Fruit fly (Drosophila melanogaster) whole organism, embryonic: Measurements from ENCODE around the gene Tasp1.
A peak's percentile ranks its signal among the peaks of the same experiment; 100 is the strongest.

Experiments used
- ATbp ChIP-seq: fragments of 200-800 bp; sonication (Bioruptor generic); optimal IDR thresholded peaks from 2 replicates; lab custom pipeline; 2017; ENCODE audit warnings: missing biosample characterization, mild to moderate bottlenecking, missing genetic modification characterization, missing genetic modification reagents
- CG11504 ChIP-seq: fragments of 200-800 bp; sonication (Bioruptor generic); optimal IDR thresholded peaks from 3 replicates; lab custom pipeline; 2019; ENCODE audit warnings: missing biosample characterization, mild to moderate bottlenecking, missing genetic modification characterization, moderate library complexity
- CG11695 ChIP-seq: fragments of 200-800 bp; sonication (Bioruptor generic); IDR thresholded peaks from 3 replicates; pipeline ENCODE4 v1.3.6; 2022; ENCODE audit warnings: missing biosample characterization, missing genetic modification characterization
- CG13624 ChIP-seq: fragments of 200-800 bp; sonication (Bioruptor generic); optimal IDR thresholded peaks from 2 replicates; lab custom pipeline; 2016; ENCODE audit warnings: missing biosample characterization, missing genetic modification characterization
- CG13894 ChIP-seq: fragments of 200-800 bp; sonication (Bioruptor generic); optimal IDR thresholded peaks from 3 replicates; lab custom pipeline; 2018; ENCODE audit warnings: missing biosample characterization, mild to moderate bottlenecking, missing genetic modification characterization, moderate library complexity
- CG14667 ChIP-seq: fragments of 200-800 bp; sonication (Bioruptor generic); IDR thresholded peaks from 2 replicates; pipeline ENCODE4 v1.3.6; 2022; ENCODE audit warnings: missing biosample characterization, missing genetic modification characterization
- CG16779 ChIP-seq: fragments of 200-800 bp; sonication (Bioruptor generic); IDR thresholded peaks from 2 replicates; pipeline ENCODE4 v1.3.6; 2022; ENCODE audit warnings: missing biosample characterization, missing genetic modification characterization
- CG18619 ChIP-seq: fragments of 200-800 bp; sonication (Bioruptor generic); optimal IDR thresholded peaks from 3 replicates; lab custom pipeline; 2017; ENCODE audit warnings: missing biosample characterization, mild to moderate bottlenecking, missing genetic modification characterization
- CG2116 ChIP-seq: fragments of 200-800 bp; sonication (Bioruptor generic); optimal IDR thresholded peaks from 3 replicates; lab custom pipeline; 2018; ENCODE audit warnings: missing biosample characterization, mild to moderate bottlenecking, missing genetic modification characterization
- CG31388 ChIP-seq: fragments of 200-800 bp; sonication (Bioruptor generic); optimal IDR thresholded peaks from 2 replicates; lab custom pipeline; 2016; ENCODE audit warnings: missing biosample characterization, missing genetic modification characterization
- CG3163 ChIP-seq: fragments of 200-800 bp; sonication (Bioruptor generic); optimal IDR thresholded peaks from 3 replicates; lab custom pipeline; 2016; ENCODE audit warnings: missing biosample characterization, missing genetic modification characterization
- CG32767 ChIP-seq: fragments of 200-800 bp; sonication (Bioruptor generic); IDR thresholded peaks from 2 replicates; pipeline ENCODE4 v1.3.6; 2022; ENCODE audit warnings: missing biosample characterization, missing genetic modification characterization
- CG4854 ChIP-seq: fragments of 200-800 bp; sonication (Bioruptor generic); optimal IDR thresholded peaks from 2 replicates; lab custom pipeline; 2016; ENCODE audit warnings: missing biosample characterization, missing genetic modification characterization, inconsistent platforms
- CG5245 ChIP-seq: fragments of 200-800 bp; sonication (Bioruptor generic); optimal IDR thresholded peaks from 3 replicates; lab custom pipeline; 2016; ENCODE audit warnings: missing biosample characterization, missing genetic modification characterization
- CG5953 ChIP-seq: fragments of 200-800 bp; sonication (Bioruptor generic); IDR thresholded peaks from 2 replicates; pipeline ENCODE4 v1.3.6; 2022; ENCODE audit warnings: missing biosample characterization, missing genetic modification characterization
- CG7357 ChIP-seq: fragments of 200-800 bp; sonication (Bioruptor generic); IDR thresholded peaks from 3 replicates; pipeline ENCODE4 v1.3.6; 2022; ENCODE audit warnings: missing biosample characterization, missing genetic modification characterization
- CG7839 ChIP-seq: fragments of 200-800 bp; sonication (Bioruptor generic); optimal IDR thresholded peaks from 3 replicates; lab custom pipeline; 2018; ENCODE audit warnings: missing biosample characterization, mild to moderate bottlenecking, missing genetic modification characterization, moderate library complexity
- CG8281 ChIP-seq: fragments of 200-800 bp; sonication (Bioruptor generic); optimal IDR thresholded peaks from 2 replicates; lab custom pipeline; 2018; ENCODE audit warnings: missing biosample characterization, mild to moderate bottlenecking, missing genetic modification characterization, moderate library complexity
- CG9727 ChIP-seq: fragments of 200-800 bp; sonication (Bioruptor generic); optimal IDR thresholded peaks from 3 replicates; lab custom pipeline; 2017; ENCODE audit warnings: missing biosample characterization, mild to moderate bottlenecking, missing genetic modification characterization
- CG9797 ChIP-seq: fragments of 200-800 bp; sonication (Bioruptor generic); optimal IDR thresholded peaks from 3 replicates; lab custom pipeline; 2018; ENCODE audit warnings: missing biosample characterization, mild to moderate bottlenecking, missing genetic modification characterization
- Doc3 ChIP-seq: fragments of 200-800 bp; sonication (Bioruptor generic); IDR thresholded peaks from 3 replicates; pipeline ENCODE4 v1.3.6; 2022; ENCODE audit warnings: missing biosample characterization, missing genetic modification characterization; ENCODE audit not compliant: partially characterized antibody
- E2f2 ChIP-seq: fragments of 200-800 bp; sonication (Bioruptor generic); IDR thresholded peaks from 2 replicates; pipeline ENCODE4 v1.3.6; 2022; ENCODE audit warnings: missing biosample characterization, missing genetic modification characterization
- Gsc ChIP-seq: fragments of 200-800 bp; sonication (Bioruptor generic); IDR thresholded peaks from 2 replicates; pipeline ENCODE4 v1.3.6; 2022; ENCODE audit warnings: missing biosample characterization, missing genetic modification characterization
- Kr ChIP-seq: fragments of 200-800 bp; sonication (Bioruptor generic); optimal IDR thresholded peaks from 2 replicates; lab custom pipeline; 2017; ENCODE audit warnings: missing biosample characterization, mild to moderate bottlenecking, missing genetic modification characterization
- Lim3 ChIP-seq: fragments of 200-800 bp; sonication (Bioruptor generic); IDR thresholded peaks from 2 replicates; pipeline ENCODE4 v1.3.6; 2022; ENCODE audit warnings: missing biosample characterization, missing genetic modification characterization
- Myb ChIP-seq: fragments of 200-800 bp; sonication (Bioruptor generic); optimal IDR thresholded peaks from 2 replicates; lab custom pipeline; 2016; ENCODE audit warnings: missing biosample characterization, missing genetic modification characterization
- NFAT ChIP-seq: fragments of 200-800 bp; sonication (Bioruptor generic); IDR thresholded peaks from 2 replicates; pipeline ENCODE4 v1.3.6; 2022; ENCODE audit warnings: missing biosample characterization, missing genetic modification characterization
- PHDP ChIP-seq: fragments of 200-800 bp; sonication (Bioruptor generic); optimal IDR thresholded peaks from 3 replicates; lab custom pipeline; 2018; ENCODE audit warnings: missing biosample characterization, mild to moderate bottlenecking, missing genetic modification characterization, moderate library complexity
- Poxn ChIP-seq: fragments of 200-800 bp; sonication (Bioruptor generic); IDR thresholded peaks from 2 replicates; pipeline ENCODE4 v1.3.6; 2022; ENCODE audit warnings: missing biosample characterization, missing genetic modification characterization
- Ravus ChIP-seq: fragments of 200-800 bp; sonication (Bioruptor generic); IDR thresholded peaks from 2 replicates; pipeline ENCODE4 v1.3.6; 2022; ENCODE audit warnings: missing biosample characterization, missing genetic modification characterization
- TFAM ChIP-seq: fragments of 200-800 bp; sonication (Bioruptor generic); optimal IDR thresholded peaks from 2 replicates; lab custom pipeline; 2017; ENCODE audit warnings: missing biosample characterization, missing genetic modification characterization, inconsistent platforms
- Trl ChIP-seq, 3 experiments: fragments of >200 bp in 2 of 3; fragments of 200-800 bp in 1 of 3; sonication (Bioruptor generic) in 1 of 3; optimal IDR thresholded peaks; 2 replicates in 1 of 3; 3 replicates in 2 of 3; lab custom pipeline; 2016 to 2017; ENCODE audit warnings: missing biosample characterization in 1 of 3, missing genetic modification characterization in 1 of 3
- YL-1 ChIP-seq: fragments of 200-800 bp; sonication (Bioruptor generic); optimal IDR thresholded peaks from 3 replicates; lab custom pipeline; 2017; ENCODE audit warnings: missing biosample characterization, mild to moderate bottlenecking, missing genetic modification characterization
- amos ChIP-seq: fragments of 200-800 bp; sonication (Bioruptor generic); IDR thresholded peaks from 2 replicates; pipeline ENCODE4 v1.3.6; 2022; ENCODE audit warnings: missing biosample characterization, missing genetic modification characterization; ENCODE audit not compliant: partially characterized antibody
- cwo ChIP-seq: fragments of 200-800 bp; sonication (Bioruptor generic); optimal IDR thresholded peaks from 3 replicates; lab custom pipeline; 2017; ENCODE audit warnings: missing biosample characterization, missing genetic modification characterization, mild to moderate bottlenecking, moderate library complexity, missing genetic modification reagents
- dati ChIP-seq: fragments of 200-800 bp; sonication (Bioruptor generic); IDR thresholded peaks from 2 replicates; pipeline ENCODE4 v1.3.6; 2022; ENCODE audit warnings: missing biosample characterization, missing genetic modification characterization
- dmrt11E ChIP-seq: fragments of 200-800 bp; sonication (Bioruptor generic); optimal IDR thresholded peaks from 3 replicates; lab custom pipeline; 2018; ENCODE audit warnings: missing biosample characterization, mild to moderate bottlenecking, missing genetic modification characterization, moderate library complexity
- eve ChIP-seq, 2 experiments: fragments of >200 bp; optimal IDR thresholded peaks; 2 replicates each; lab custom pipeline; 2017; ENCODE audit warnings: missing biosample characterization in 2 of 2, missing genetic modification characterization in 2 of 2
- fd96Cb ChIP-seq: fragments of 200-800 bp; sonication (Bioruptor generic); optimal IDR thresholded peaks from 2 replicates; lab custom pipeline; 2018; ENCODE audit warnings: missing biosample characterization, mild to moderate bottlenecking, missing genetic modification characterization, moderate library complexity
- ftz-f1 ChIP-seq: fragments of 200-800 bp; sonication (Bioruptor generic); optimal IDR thresholded peaks from 2 replicates; lab custom pipeline; 2016; ENCODE audit warnings: missing biosample characterization, missing genetic modification characterization
- kni ChIP-seq: fragments of 200-800 bp; sonication (Bioruptor generic); optimal IDR thresholded peaks from 3 replicates; lab custom pipeline; 2017; ENCODE audit warnings: mild to moderate bottlenecking, missing biosample characterization, missing genetic modification reagents, missing genetic modification characterization
- nerfin-2 ChIP-seq: fragments of 200-800 bp; sonication (Bioruptor generic); IDR thresholded peaks from 2 replicates; pipeline ENCODE4 v1.3.6; 2022; ENCODE audit warnings: missing biosample characterization, missing genetic modification characterization; ENCODE audit not compliant: partially characterized antibody
- prd ChIP-seq, 3 experiments: fragments of >200 bp in 2 of 3; fragments of 200-800 bp in 1 of 3; sonication (Bioruptor generic) in 1 of 3; optimal IDR thresholded peaks in 2 of 3; IDR thresholded peaks in 1 of 3; 2 replicates in 2 of 3; 3 replicates in 1 of 3; pipeline versions ENCODE4 v1.3.6 to Lab custom; 2017 to 2022; ENCODE audit warnings: missing biosample characterization in 1 of 3, missing genetic modification characterization in 1 of 3
- salm ChIP-seq: fragments of 200-800 bp; sonication (Bioruptor generic); optimal IDR thresholded peaks from 2 replicates; lab custom pipeline; 2018; ENCODE audit warnings: missing biosample characterization, mild to moderate bottlenecking, missing genetic modification characterization
- schlank ChIP-seq: fragments of 200-800 bp; sonication (Bioruptor generic); optimal IDR thresholded peaks from 2 replicates; lab custom pipeline; 2018; ENCODE audit warnings: missing biosample characterization, mild to moderate bottlenecking, missing genetic modification characterization
- stwl ChIP-seq: fragments of 200-800 bp; sonication (Bioruptor generic); optimal IDR thresholded peaks from 3 replicates; lab custom pipeline; 2018; ENCODE audit warnings: missing biosample characterization, mild to moderate bottlenecking, missing genetic modification characterization, moderate library complexity
- usp ChIP-seq: fragments of >200 bp; optimal IDR thresholded peaks from 2 replicates; lab custom pipeline; 2017; ENCODE audit warnings: missing biosample characterization, missing genetic modification characterization
- wor ChIP-seq: fragments of 200-800 bp; sonication (Bioruptor generic); IDR thresholded peaks from 2 replicates; pipeline ENCODE4 v1.3.6; 2022; ENCODE audit warnings: missing biosample characterization, missing genetic modification characterization
- zfh2 ChIP-seq: fragments of 200-800 bp; sonication (Bioruptor generic); optimal IDR thresholded peaks from 2 replicates; lab custom pipeline; 2016; ENCODE audit warnings: missing biosample characterization, missing genetic modification characterization

Gene Tasp1

DNA sequence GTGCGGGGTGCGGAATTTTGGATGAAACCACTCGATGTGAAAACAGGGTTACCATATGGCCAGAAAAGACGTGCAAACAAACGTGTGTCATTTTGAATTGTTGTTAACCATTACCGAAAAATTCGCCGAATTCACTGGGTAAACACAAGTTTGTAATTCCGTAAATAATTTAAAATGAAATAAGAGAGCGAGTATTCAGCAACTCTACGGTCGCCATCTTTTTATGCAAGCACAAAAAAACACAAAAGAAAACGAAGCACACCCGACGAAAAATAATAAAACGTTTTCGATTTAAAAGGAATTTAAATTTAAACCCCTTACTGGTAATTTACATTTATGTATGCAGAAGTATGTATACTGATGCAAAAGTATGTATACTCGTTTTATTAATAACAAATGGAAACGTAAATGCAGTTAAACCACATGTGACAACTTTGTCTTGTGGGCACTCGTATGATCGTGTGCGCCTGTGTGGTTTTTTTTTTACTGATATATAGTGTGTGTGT, 41.4 kb downstream of the Tasp1 start (continued):
- TF ChIP-seq ATbp (GFP tag; lab: Kevin White, UChicago) (peak; percentile 89), Ravus (GFP tag; lab: Robert Waterston, UW) (peak; percentile 59), CG13894 (peak; percentile 94), stwl (tag; lab: Kevin White, UChicago) (peak; percentile 39), salm (tag; lab: Kevin White, UChicago) (peak; percentile 96), CG13624 (GFP tag; lab: Kevin White, UChicago) (peak; percentile 89), CG9727 (peak; percentile 92), CG18619 (GFP tag; lab: Kevin White, UChicago) (peak; percentile 88), CG5245 (GFP tag; lab: Kevin White, UChicago) (peak; percentile 63), Poxn (GFP tag; lab: Robert Waterston, UW) (peak; percentile 55), Gsc (GFP tag; lab: Robert Waterston, UW) (no peak), Doc3 (GFP tag; lab: Robert Waterston, UW) (no peak), CG9797 (GFP tag; lab: Kevin White, UChicago) (peak; percentile 6), prd (optimal IDR thresholded peaks at IDR 0.05; lab: Kevin White, UChicago) (no peak), prd (GFP tag; IDR thresholded peaks at IDR 0.05; lab: Robert Waterston, UW) (peak; percentile 95), CG32767 (peak; percentile 90), NFAT (peak; percentile 74), Lim3 (GFP tag; lab: Robert Waterston, UW) (peak; percentile 69; the same call in 1 of the 2 replicates), kni (no peak), CG8281 (tag; lab: Kevin White, UChicago) (peak; percentile 80), CG7839 (tag; lab: Kevin White, UChicago) (peak; percentile 94), fd96Cb (peak; percentile 92), CG2116 (GFP tag; lab: Kevin White, UChicago) (peak; percentile 67), schlank (tag; lab: Kevin White, UChicago) (peak; percentile 88), CG11504 (peak; percentile 92), TFAM (GFP tag; lab: Kevin White, UChicago) (peak; percentile 77), wor (GFP tag; lab: Robert Waterston, UW) (peak; percentile 84), CG31388 (GFP tag; lab: Kevin White, UChicago) (peak; percentile 52), CG3163 (GFP tag; lab: Kevin White, UChicago) (peak; percentile 64), zfh2 (GFP tag; lab: Kevin White, UChicago) (peak; percentile 85), eve (GFP tag; optimal IDR thresholded peaks at IDR 0.05; lab: Kevin White, UChicago) (peak in 1 of 2 experiments; percentile 94), Kr (GFP tag; lab: Kevin White, UChicago) (no peak), cwo (GFP tag; lab: Kevin White, UChicago) (peak; percentile 90), CG14667 (GFP tag; lab: Robert Waterston, UW) (peak; percentile 86), CG4854 (GFP tag; lab: Kevin White, UChicago) (peak; percentile 79), Trl (optimal IDR thresholded peaks at IDR 0.05; lab: Kevin White, UChicago) (no peak), Trl (GFP tag; optimal IDR thresholded peaks at IDR 0.05; lab: Kevin White, UChicago) (peak; percentile 87), CG7357 (peak; percentile 71; the same call in 2 of the 3 replicates), amos (no peak), CG16779 (GFP tag; lab: Robert Waterston, UW) (peak; percentile 75; the same call in 1 of the 2 replicates), Myb (GFP tag; lab: Kevin White, UChicago) (peak; percentile 73), ftz-f1 (no peak), dati (GFP tag; lab: Robert Waterston, UW) (peak; percentile 79), usp (GFP tag; lab: Kevin White, UChicago) (no peak), PHDP (peak; percentile 97), CG11695 (GFP tag; lab: Robert Waterston, UW) (peak; percentile 94), YL-1 (peak; percentile 87), nerfin-2 (GFP tag; lab: Robert Waterston, UW) (no peak), CG5953 (peak; percentile 73), E2f2 (GFP tag; lab: Robert Waterston, UW) (peak; percentile 70), dmrt11E (tag; lab: Kevin White, UChicago) (peak; percentile 90)
